Fruit fly (Drosophila melanogaster) whole organism, pupa: ENCODE results near the gene CG4313.

Experiments
- CG10348 ChIP-seq: fragments of 200-800 bp; sonication (Bioruptor generic); IDR thresholded peaks from 2 replicates; pipeline ENCODE4 v1.3.6; 2022; ENCODE audit warnings: missing biosample characterization, missing genetic modification characterization
- CG12605 ChIP-seq: fragments of 200-800 bp; sonication (Bioruptor generic); IDR thresholded peaks from 2 replicates; pipeline ENCODE4 v1.3.6; 2022; ENCODE audit warnings: missing biosample characterization, missing genetic modification characterization
- CG13204 ChIP-seq: fragments of 200-800 bp; sonication (Bioruptor generic); optimal IDR thresholded peaks from 2 replicates; lab custom pipeline; 2018; ENCODE audit warnings: missing biosample characterization, mild to moderate bottlenecking, missing genetic modification characterization, moderate library complexity
- CG14655 ChIP-seq: fragments of 200-800 bp; sonication (Bioruptor generic); optimal IDR thresholded peaks from 3 replicates; lab custom pipeline; 2017; ENCODE audit warnings: mild to moderate bottlenecking, missing biosample characterization, missing genetic modification reagents, missing genetic modification characterization
- CG15710 ChIP-seq: fragments of 200-800 bp; sonication (Bioruptor generic); optimal IDR thresholded peaks from 2 replicates; lab custom pipeline; 2018; ENCODE audit warnings: missing biosample characterization, mild to moderate bottlenecking, missing genetic modification characterization, moderate library complexity
- CG17806 ChIP-seq: fragments of 200-800 bp; sonication (Bioruptor generic); optimal IDR thresholded peaks from 2 replicates; lab custom pipeline; 2018; ENCODE audit warnings: missing biosample characterization, mild to moderate bottlenecking, missing genetic modification characterization, moderate library complexity
- CG32121 ChIP-seq: fragments of 200-800 bp; sonication (Bioruptor generic); IDR thresholded peaks from 2 replicates; pipeline ENCODE4 v1.3.6; 2022; ENCODE audit warnings: missing biosample characterization, missing genetic modification characterization
- CG34367 ChIP-seq: fragments of 200-800 bp; sonication (Bioruptor generic); optimal IDR thresholded peaks from 2 replicates; lab custom pipeline; 2018; ENCODE audit warnings: missing biosample characterization, mild to moderate bottlenecking, missing genetic modification characterization
- CG4496 ChIP-seq: fragments of 200-800 bp; sonication (Bioruptor generic); IDR thresholded peaks from 3 replicates; pipeline ENCODE4 v1.3.6; 2022; ENCODE audit warnings: missing biosample characterization, missing genetic modification characterization
- CG8159 ChIP-seq: fragments of 200-800 bp; sonication (Bioruptor generic); optimal IDR thresholded peaks from 3 replicates; lab custom pipeline; 2018; ENCODE audit warnings: missing biosample characterization, mild to moderate bottlenecking, missing genetic modification characterization, moderate library complexity
- CG8301 ChIP-seq: fragments of 200-800 bp; sonication (Bioruptor generic); optimal IDR thresholded peaks from 2 replicates; lab custom pipeline; 2018; ENCODE audit warnings: missing biosample characterization, mild to moderate bottlenecking, missing genetic modification characterization
- CG9948 ChIP-seq: fragments of 200-800 bp; sonication (Bioruptor generic); optimal IDR thresholded peaks from 2 replicates; lab custom pipeline; 2018; ENCODE audit warnings: missing biosample characterization, mild to moderate bottlenecking, missing genetic modification characterization, moderate library complexity
- D1 ChIP-seq: fragments of 200-800 bp; sonication (Bioruptor generic); optimal IDR thresholded peaks from 2 replicates; lab custom pipeline; 2018; ENCODE audit warnings: missing biosample characterization, mild to moderate bottlenecking, missing genetic modification characterization, moderate library complexity
- EcR ChIP-seq: fragments of 200-800 bp; sonication (Bioruptor generic); optimal IDR thresholded peaks from 3 replicates; lab custom pipeline; 2019; ENCODE audit warnings: missing biosample characterization, missing genetic modification characterization, mild to moderate bottlenecking, moderate library complexity, missing genetic modification reagents
- Ets98B ChIP-seq: fragments of 200-800 bp; sonication (Bioruptor generic); IDR thresholded peaks from 2 replicates; pipeline ENCODE4 v1.3.6; 2022; ENCODE audit warnings: missing biosample characterization, missing genetic modification characterization
- Pif1A ChIP-seq: fragments of 200-800 bp; sonication (Bioruptor generic); optimal IDR thresholded peaks from 3 replicates; lab custom pipeline; 2016; ENCODE audit warnings: missing biosample characterization, missing genetic modification characterization
- Pif1B ChIP-seq: fragments of 200-800 bp; sonication (Bioruptor generic); optimal IDR thresholded peaks from 3 replicates; lab custom pipeline; 2016; ENCODE audit warnings: missing biosample characterization, missing genetic modification characterization
- Snoo ChIP-seq: fragments of 200-800 bp; sonication (Bioruptor generic); optimal IDR thresholded peaks from 3 replicates; lab custom pipeline; 2017; ENCODE audit warnings: missing biosample characterization, mild to moderate bottlenecking, missing genetic modification characterization, inconsistent platforms
- fd96Ca ChIP-seq: fragments of 200-800 bp; sonication (Bioruptor generic); IDR thresholded peaks from 3 replicates; pipeline ENCODE4 v1.3.6; 2022; ENCODE audit warnings: missing biosample characterization, missing genetic modification characterization
- gl ChIP-seq: fragments of 200-800 bp; sonication (Bioruptor generic); optimal IDR thresholded peaks from 2 replicates; lab custom pipeline; 2018; ENCODE audit warnings: missing biosample characterization, mild to moderate bottlenecking, missing genetic modification characterization
- rn ChIP-seq: fragments of 200-800 bp; sonication (Bioruptor generic); IDR thresholded peaks from 2 replicates; pipeline ENCODE4 v1.3.6; 2022; ENCODE audit warnings: missing biosample characterization, missing genetic modification characterization

Gene CG4313

dm6 chrX:2036383-2036782, 5.3 kb upstream of the CG4313 start:
- TF ChIP-seq CG4496 (GFP tag; lab: Robert Waterston, UW) (peak; percentile 80), CG14655 (GFP tag; lab: Kevin White, UChicago) (no peak), D1 (tag; lab: Kevin White, UChicago) (no peak), Ets98B (GFP tag; lab: Robert Waterston, UW) (peak; percentile 50; the same call in 1 of the 2 replicates), CG8159 (tag; lab: Kevin White, UChicago) (no peak), CG8301 (no peak), Pif1A (no peak), CG15710 (tag; lab: Kevin White, UChicago) (no peak), CG32121 (GFP tag; lab: Robert Waterston, UW) (0 out of 2 replicates have a peak, but pooled peaks have one; percentile 34), Pif1B (GFP tag; lab: Kevin White, UChicago) (no peak), gl (no peak), CG34367 (tag; lab: Kevin White, UChicago) (no peak), CG13204 (peak; percentile 99), fd96Ca (GFP tag; lab: Robert Waterston, UW) (0 out of 3 replicates have a peak, but pooled peaks have one; percentile 5), Snoo (tag; lab: Kevin White, UChicago) (no peak), CG17806 (tag; lab: Kevin White, UChicago) (no peak), CG12605 (GFP tag; lab: Robert Waterston, UW) (0 out of 2 replicates have a peak, but pooled peaks have one; percentile 8), CG10348 (GFP tag; lab: Robert Waterston, UW) (no peak), EcR (no peak), rn (GFP tag; lab: Robert Waterston, UW) (no peak), CG9948 (tag; lab: Kevin White, UChicago) (no peak)
- TF ChIP-seq, all 21 proteins: peak for 6

- TF ChIP-seq CG17806 (tag; lab: Kevin White, UChicago) (no peak), CG4496 (GFP tag; lab: Robert Waterston, UW) (no peak; the same call in 2 of the 3 replicates), Ets98B (GFP tag; lab: Robert Waterston, UW) (no peak; the same call in 1 of the 2 replicates), CG10348 (GFP tag; lab: Robert Waterston, UW) (no peak), CG15710 (tag; lab: Kevin White, UChicago) (no peak), CG13204 (no peak), CG14655 (GFP tag; lab: Kevin White, UChicago) (peak; percentile 63), CG32121 (GFP tag; lab: Robert Waterston, UW) (no peak), Snoo (tag; lab: Kevin White, UChicago) (no peak), Pif1A (peak; percentile 19), fd96Ca (GFP tag; lab: Robert Waterston, UW) (no peak), CG12605 (GFP tag; lab: Robert Waterston, UW) (no peak), rn (GFP tag; lab: Robert Waterston, UW) (no peak), gl (no peak), CG8159 (tag; lab: Kevin White, UChicago) (no peak), CG8301 (peak; percentile 52), CG9948 (tag; lab: Kevin White, UChicago) (no peak), Pif1B (GFP tag; lab: Kevin White, UChicago) (peak; percentile 1), EcR (no peak)
- TF ChIP-seq, all 21 proteins: peak for 4
These were observed 4.7 kb upstream of the CG4313 start for dm6 chrX:2036800-2037488.

dm6 chrX:2037605-2038004, 4.1 kb upstream of the CG4313 start:
- TF ChIP-seq CG32121 (GFP tag; lab: Robert Waterston, UW): no peak
- TF ChIP-seq rn (GFP tag; lab: Robert Waterston, UW): no peak
- no peak for TF ChIP-seq Ets98B (GFP tag; lab: Robert Waterston, UW)
- no peak for TF ChIP-seq CG17806 (tag; lab: Kevin White, UChicago)
- TF ChIP-seq CG13204: no peak

DNA sequence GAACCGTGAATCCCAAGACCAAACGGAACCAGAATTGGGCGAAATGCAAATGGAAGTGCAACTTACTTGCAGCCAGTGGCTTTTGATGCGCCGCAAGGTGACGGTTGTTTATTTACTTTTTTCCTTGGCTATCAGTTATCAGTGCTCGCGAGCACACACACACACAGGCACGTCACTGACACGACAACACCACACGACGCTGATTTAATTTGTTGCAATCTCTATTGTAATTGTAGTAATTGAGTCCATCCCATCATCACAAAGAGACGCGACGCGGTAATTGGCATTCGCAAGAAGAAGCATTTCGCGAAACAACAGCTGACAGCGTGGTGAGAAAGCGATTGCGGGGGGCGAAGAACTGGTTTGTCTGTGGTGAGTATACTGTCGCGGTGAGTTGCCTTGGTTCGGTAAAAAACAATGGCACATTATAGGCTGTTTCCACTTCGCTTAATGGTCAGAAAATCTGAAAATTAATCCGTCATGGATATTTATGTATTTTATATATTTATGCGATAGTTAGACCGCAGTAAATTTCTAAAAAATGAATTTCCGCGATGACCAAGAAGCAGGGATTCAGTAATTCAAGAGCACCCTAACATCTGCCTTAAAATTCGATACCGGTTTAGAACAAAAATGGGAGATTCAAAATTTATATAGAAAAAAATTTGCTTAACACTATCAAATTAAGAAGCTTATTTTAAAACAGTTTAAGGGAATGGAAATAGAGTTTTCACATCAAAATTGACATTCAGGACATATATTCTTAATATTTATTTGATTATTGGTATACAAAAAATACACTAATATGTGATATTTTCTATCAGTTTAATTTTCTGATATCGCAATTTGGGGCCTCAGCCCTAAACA, 546 bp downstream of the CG4313 start, which contains the start of the genes Actn and usp:
TSS of gene Actn (minus strand) at position 331 of the 867 bp plus-strand sequence.
TSS of gene usp (minus strand) at position 331 of the 867 bp plus-strand sequence.
- TF ChIP-seq CG4496 (GFP tag; lab: Robert Waterston, UW) (peak; percentile 46; the same call in 2 of the 3 replicates), Snoo (tag; lab: Kevin White, UChicago) (peak; percentile 27), CG8159 (tag; lab: Kevin White, UChicago) (peak; percentile 38), CG14655 (GFP tag; lab: Kevin White, UChicago) (peak; percentile 41), gl (no peak), D1 (tag; lab: Kevin White, UChicago) (no peak), Ets98B (GFP tag; lab: Robert Waterston, UW) (peak; percentile 42; the same call in 1 of the 2 replicates), Pif1B (GFP tag; lab: Kevin White, UChicago) (peak; percentile 17), CG12605 (GFP tag; lab: Robert Waterston, UW) (peak; percentile 29; the same call in 1 of the 2 replicates), CG15710 (tag; lab: Kevin White, UChicago) (no peak), CG17806 (tag; lab: Kevin White, UChicago) (peak; percentile 34), CG13204 (peak; percentile 35), fd96Ca (GFP tag; lab: Robert Waterston, UW) (peak; percentile 33; the same call in 1 of the 3 replicates), CG32121 (GFP tag; lab: Robert Waterston, UW) (peak; percentile 25; the same call in 1 of the 2 replicates), EcR (peak; percentile 34), CG10348 (GFP tag; lab: Robert Waterston, UW) (no peak), Pif1A (peak; percentile 56)
